Fruit fly (Drosophila melanogaster) whole organism, embryonic: Measurements from ENCODE around the gene bark.
A peak's percentile ranks its signal among the peaks of the same experiment; 100 is the strongest.

ENCODE experiments used
- Adf1 ChIP-seq: fragments of 200-800 bp; sonication (Bioruptor generic); IDR thresholded peaks from 2 replicates; pipeline ENCODE4 v1.3.6; 2022; ENCODE audit warnings: missing biosample characterization, missing genetic modification characterization
- Blimp-1 ChIP-seq: fragments of 200-800 bp; sonication (Bioruptor generic); optimal IDR thresholded peaks from 3 replicates; lab custom pipeline; 2018; ENCODE audit warnings: missing biosample characterization, missing genetic modification characterization, mild to moderate bottlenecking, moderate library complexity, missing genetic modification reagents
- CG12104 ChIP-seq: fragments of 200-800 bp; sonication (Bioruptor generic); optimal IDR thresholded peaks from 3 replicates; lab custom pipeline; 2016; ENCODE audit warnings: missing biosample characterization, missing genetic modification characterization
- CG12299 ChIP-seq: fragments of 200-800 bp; sonication (Bioruptor generic); optimal IDR thresholded peaks from 2 replicates; lab custom pipeline; 2018; ENCODE audit warnings: missing biosample characterization, mild to moderate bottlenecking, missing genetic modification characterization
- CG12659 ChIP-seq: fragments of 200-800 bp; sonication (Bioruptor generic); optimal IDR thresholded peaks from 3 replicates; lab custom pipeline; 2017; ENCODE audit warnings: mild to moderate bottlenecking, missing biosample characterization, missing genetic modification reagents, missing genetic modification characterization
- CG13296 ChIP-seq: fragments of 200-800 bp; sonication (Bioruptor generic); optimal IDR thresholded peaks from 3 replicates; lab custom pipeline; 2018; ENCODE audit warnings: missing biosample characterization, mild to moderate bottlenecking, missing genetic modification characterization
- CG1832 ChIP-seq: fragments of 200-800 bp; sonication (Bioruptor generic); optimal IDR thresholded peaks from 2 replicates; lab custom pipeline; 2017; ENCODE audit warnings: missing biosample characterization, mild to moderate bottlenecking, missing genetic modification characterization, inconsistent platforms
- CG18599 ChIP-seq: fragments of 200-800 bp; sonication (Bioruptor generic); optimal IDR thresholded peaks from 3 replicates; lab custom pipeline; 2017; ENCODE audit warnings: missing biosample characterization, missing genetic modification characterization, mild to moderate bottlenecking, moderate library complexity, missing genetic modification reagents
- CG18619 ChIP-seq: fragments of 200-800 bp; sonication (Bioruptor generic); optimal IDR thresholded peaks from 3 replicates; lab custom pipeline; 2017; ENCODE audit warnings: missing biosample characterization, mild to moderate bottlenecking, missing genetic modification characterization
- CG30431 ChIP-seq: fragments of 200-800 bp; sonication (Bioruptor generic); optimal IDR thresholded peaks from 2 replicates; lab custom pipeline; 2017; ENCODE audit warnings: missing biosample characterization, missing genetic modification characterization
- CG3065 ChIP-seq: fragments of 200-800 bp; sonication (Bioruptor generic); optimal IDR thresholded peaks from 2 replicates; lab custom pipeline; 2016; ENCODE audit warnings: missing biosample characterization, missing genetic modification characterization
- CG3726 ChIP-seq: fragments of 200-800 bp; sonication (Bioruptor generic); IDR thresholded peaks from 3 replicates; pipeline ENCODE4, ENCODE4 v1.3.6; 2022; ENCODE audit warnings: missing biosample characterization, missing genetic modification characterization
- CG43689 ChIP-seq: fragments of 200-800 bp; sonication (Bioruptor generic); IDR thresholded peaks from 2 replicates; pipeline ENCODE4 v1.3.6; 2022; ENCODE audit warnings: missing biosample characterization, missing genetic modification characterization
- CG4617 ChIP-seq: fragments of 200-800 bp; sonication (Bioruptor generic); optimal IDR thresholded peaks from 3 replicates; lab custom pipeline; 2016; ENCODE audit warnings: missing biosample characterization, missing genetic modification characterization, borderline replicate concordance
- CG6254 ChIP-seq: fragments of 200-800 bp; sonication (Bioruptor generic); optimal IDR thresholded peaks from 3 replicates; lab custom pipeline; 2017; ENCODE audit warnings: mild to moderate bottlenecking, missing biosample characterization, missing genetic modification reagents, missing genetic modification characterization
- CG7987 ChIP-seq: fragments of 200-800 bp; sonication (Bioruptor generic); optimal IDR thresholded peaks from 2 replicates; lab custom pipeline; 2018; ENCODE audit warnings: missing biosample characterization, mild to moderate bottlenecking, missing genetic modification characterization, moderate library complexity
- CG8944 ChIP-seq: fragments of 200-800 bp; sonication (Bioruptor generic); optimal IDR thresholded peaks from 3 replicates; lab custom pipeline; 2016; ENCODE audit warnings: missing biosample characterization, missing genetic modification characterization
- CG9817 ChIP-seq: fragments of 200-800 bp; sonication (Bioruptor generic); optimal IDR thresholded peaks from 2 replicates; lab custom pipeline; 2018; ENCODE audit warnings: missing biosample characterization, mild to moderate bottlenecking, missing genetic modification characterization, moderate library complexity
- Chrac-16 ChIP-seq: fragments of 200-800 bp; sonication (Bioruptor generic); optimal IDR thresholded peaks from 3 replicates; lab custom pipeline; 2016; ENCODE audit warnings: missing biosample characterization, missing genetic modification characterization
- CrebB ChIP-seq: fragments of 200-800 bp; sonication (Bioruptor generic); optimal IDR thresholded peaks from 3 replicates; lab custom pipeline; 2018; ENCODE audit warnings: missing biosample characterization, mild to moderate bottlenecking, missing genetic modification characterization
- D19A ChIP-seq: fragments of 200-800 bp; optimal IDR thresholded peaks from 3 replicates; lab custom pipeline; 2019; ENCODE audit warnings: missing biosample characterization, mild to moderate bottlenecking, missing genetic modification characterization, moderate library complexity
- ERR ChIP-seq: fragments of 200-800 bp; sonication (Bioruptor generic); optimal IDR thresholded peaks from 2 replicates; lab custom pipeline; 2016; ENCODE audit warnings: missing biosample characterization, missing genetic modification characterization
- HLHmδ ChIP-seq: fragments of 200-800 bp; sonication (Bioruptor generic); optimal IDR thresholded peaks from 2 replicates; lab custom pipeline; 2018; ENCODE audit warnings: missing biosample characterization, mild to moderate bottlenecking, missing genetic modification characterization, moderate library complexity
- Hand ChIP-seq: fragments of 200-800 bp; sonication (Bioruptor generic); optimal IDR thresholded peaks from 2 replicates; lab custom pipeline; 2017; ENCODE audit warnings: mild to moderate bottlenecking, missing biosample characterization, missing genetic modification reagents, missing genetic modification characterization
- Lpt ChIP-seq: fragments of >200 bp; optimal IDR thresholded peaks from 2 replicates; lab custom pipeline; 2018; ENCODE audit warnings: missing biosample characterization, missing genetic modification characterization
- Mes4 ChIP-seq: fragments of 200-800 bp; sonication (Bioruptor generic); optimal IDR thresholded peaks from 2 replicates; lab custom pipeline; 2016; ENCODE audit warnings: missing biosample characterization, missing genetic modification characterization
- Oaz ChIP-seq: fragments of 200-800 bp; sonication (Bioruptor generic); IDR thresholded peaks from 2 replicates; pipeline ENCODE4 v1.3.6; 2022; ENCODE audit warnings: missing biosample characterization, missing genetic modification characterization
- PHDP ChIP-seq: fragments of 200-800 bp; sonication (Bioruptor generic); optimal IDR thresholded peaks from 3 replicates; lab custom pipeline; 2018; ENCODE audit warnings: missing biosample characterization, mild to moderate bottlenecking, missing genetic modification characterization, moderate library complexity
- Sox100B ChIP-seq: fragments of 200-800 bp; sonication (Bioruptor generic); optimal IDR thresholded peaks from 3 replicates; lab custom pipeline; 2018; ENCODE audit warnings: missing biosample characterization, mild to moderate bottlenecking, missing genetic modification characterization
- amos ChIP-seq: fragments of 200-800 bp; sonication (Bioruptor generic); IDR thresholded peaks from 2 replicates; pipeline ENCODE4 v1.3.6; 2022; ENCODE audit warnings: missing biosample characterization, missing genetic modification characterization; ENCODE audit not compliant: partially characterized antibody
- bowl ChIP-seq: fragments of 200-800 bp; sonication (Bioruptor generic); IDR thresholded peaks from 2 replicates; pipeline ENCODE4 v1.3.6; 2022; ENCODE audit warnings: missing biosample characterization, missing genetic modification characterization
- crc ChIP-seq: fragments of 200-800 bp; sonication (Bioruptor generic); optimal IDR thresholded peaks from 2 replicates; lab custom pipeline; 2016; ENCODE audit warnings: missing biosample characterization, missing genetic modification characterization
- eyg ChIP-seq: fragments of 200-800 bp; sonication (Bioruptor generic); optimal IDR thresholded peaks from 3 replicates; lab custom pipeline; 2016; ENCODE audit warnings: missing biosample characterization, missing genetic modification characterization
- fd64A ChIP-seq: fragments of 200-800 bp; sonication (Bioruptor generic); optimal IDR thresholded peaks from 3 replicates; lab custom pipeline; 2018; ENCODE audit warnings: missing biosample characterization, mild to moderate bottlenecking, missing genetic modification characterization
- gcm2 ChIP-seq: fragments of 200-800 bp; sonication (Bioruptor generic); optimal IDR thresholded peaks from 2 replicates; lab custom pipeline; 2016; ENCODE audit warnings: missing biosample characterization, missing genetic modification characterization
- ind ChIP-seq: fragments of 200-800 bp; sonication (Bioruptor generic); optimal IDR thresholded peaks from 3 replicates; lab custom pipeline; 2016; ENCODE audit warnings: missing biosample characterization, missing genetic modification characterization
- inv ChIP-seq: fragments of 200-800 bp; sonication (Bioruptor generic); IDR thresholded peaks from 2 replicates; pipeline ENCODE4 v1.3.6; 2022; ENCODE audit warnings: missing biosample characterization, missing genetic modification characterization; ENCODE audit not compliant: partially characterized antibody
- lov ChIP-seq, 2 experiments: fragments of 200-800 bp in 1 of 2; fragments of >200 bp in 1 of 2; sonication (Bioruptor generic) in 1 of 2; IDR thresholded peaks in 1 of 2; optimal IDR thresholded peaks in 1 of 2; 2 replicates in 1 of 2; 3 replicates in 1 of 2; pipeline versions ENCODE4 v1.3.6 to Lab custom; 2017 to 2022; ENCODE audit warnings: missing biosample characterization in 1 of 2, missing genetic modification characterization in 1 of 2
- nerfin-2 ChIP-seq: fragments of 200-800 bp; sonication (Bioruptor generic); IDR thresholded peaks from 2 replicates; pipeline ENCODE4 v1.3.6; 2022; ENCODE audit warnings: missing biosample characterization, missing genetic modification characterization; ENCODE audit not compliant: partially characterized antibody
- odd ChIP-seq: fragments of 200-800 bp; sonication (Bioruptor generic); optimal IDR thresholded peaks from 2 replicates; lab custom pipeline; 2017; ENCODE audit warnings: missing biosample characterization, mild to moderate bottlenecking, missing genetic modification characterization
- org-1 ChIP-seq: fragments of 200-800 bp; sonication (Bioruptor generic); optimal IDR thresholded peaks from 2 replicates; lab custom pipeline; 2017; ENCODE audit warnings: missing biosample characterization, missing genetic modification characterization
- pita ChIP-seq: fragments of 200-800 bp; sonication (Bioruptor generic); optimal IDR thresholded peaks from 2 replicates; lab custom pipeline; 2017; ENCODE audit warnings: missing biosample characterization, mild to moderate bottlenecking, missing genetic modification characterization
- repo ChIP-seq: fragments of 200-800 bp; sonication (Bioruptor generic); optimal IDR thresholded peaks from 2 replicates; lab custom pipeline; 2016; ENCODE audit warnings: missing biosample characterization, missing genetic modification characterization
- ro ChIP-seq: fragments of 200-800 bp; sonication (Bioruptor generic); IDR thresholded peaks from 2 replicates; pipeline ENCODE4 v1.3.6; 2022; ENCODE audit warnings: missing biosample characterization, missing genetic modification characterization
- sug ChIP-seq: fragments of 200-800 bp; optimal IDR thresholded peaks from 2 replicates; lab custom pipeline; 2019; ENCODE audit warnings: missing biosample characterization, mild to moderate bottlenecking, missing genetic modification characterization, moderate library complexity
- trem ChIP-seq: fragments of 200-800 bp; optimal IDR thresholded peaks from 3 replicates; lab custom pipeline; 2019; ENCODE audit warnings: missing biosample characterization, mild to moderate bottlenecking, missing genetic modification characterization, moderate library complexity
- twi ChIP-seq: fragments of 200-800 bp; optimal IDR thresholded peaks from 2 replicates; lab custom pipeline; 2019; ENCODE audit warnings: missing biosample characterization, mild to moderate bottlenecking, missing genetic modification characterization, moderate library complexity
- zen ChIP-seq: fragments of 200-800 bp; sonication (Bioruptor generic); optimal IDR thresholded peaks from 3 replicates; lab custom pipeline; 2018; ENCODE audit warnings: missing biosample characterization, mild to moderate bottlenecking, missing genetic modification characterization, moderate library complexity
- zen2 ChIP-seq: fragments of 200-800 bp; sonication (Bioruptor generic); IDR thresholded peaks from 3 replicates; pipeline ENCODE4 v1.3.6; 2022; ENCODE audit warnings: missing biosample characterization, missing genetic modification characterization; ENCODE audit not compliant: partially characterized antibody

The bark gene

dm6 chr2L:3779143-3779788 is 7.7 kb upstream of the bark start (continued):
- TF ChIP-seq pita (GFP tag; lab: Kevin White, UChicago) (no peak), CrebB (tag; lab: Kevin White, UChicago) (no peak), Adf1 (GFP tag; lab: Robert Waterston, UW) (no peak), CG43689 (GFP tag; lab: Robert Waterston, UW) (no peak), CG8944 (no peak), HLHmδ (GFP tag; lab: Kevin White, UChicago) (no peak), nerfin-2 (GFP tag; lab: Robert Waterston, UW) (no peak), CG13296 (GFP tag; lab: Kevin White, UChicago) (peak; percentile 27), Lpt (no peak), Mes4 (no peak), sug (peak; percentile 38), bowl (GFP tag; lab: Robert Waterston, UW) (no peak; the same call in 1 of the 2 replicates), twi (tag; lab: Kevin White, UChicago) (no peak), eyg (GFP tag; lab: Kevin White, UChicago) (no peak), CG1832 (GFP tag; lab: Kevin White, UChicago) (no peak), fd64A (GFP tag; lab: Kevin White, UChicago) (no peak), PHDP (tag; lab: Kevin White, UChicago) (peak; percentile 15), CG7987 (no peak), Chrac-16 (GFP tag; lab: Kevin White, UChicago) (no peak), Sox100B (GFP tag; lab: Kevin White, UChicago) (peak; percentile 33), zen2 (GFP tag; lab: Robert Waterston, UW) (no peak), odd (GFP tag; lab: Kevin White, UChicago) (no peak), ro (GFP tag; lab: Robert Waterston, UW) (no peak), CG3065 (GFP tag; lab: Kevin White, UChicago) (no peak), amos (GFP tag; lab: Robert Waterston, UW) (no peak), CG12104 (GFP tag; lab: Kevin White, UChicago) (peak; percentile 45), CG30431 (GFP tag; lab: Kevin White, UChicago) (no peak), Oaz (GFP tag; lab: Robert Waterston, UW) (no peak), gcm2 (no peak), trem (no peak), inv (GFP tag; lab: Robert Waterston, UW) (no peak), Hand (GFP tag; lab: Kevin White, UChicago) (peak; percentile 16), org-1 (GFP tag; lab: Kevin White, UChicago) (no peak), CG3726 (GFP tag; lab: Robert Waterston, UW) (no peak), CG4617 (GFP tag; lab: Kevin White, UChicago) (no peak), CG12659 (GFP tag; lab: Kevin White, UChicago) (peak; percentile 31), zen (tag; lab: Kevin White, UChicago) (no peak), ERR (no peak), CG18619 (GFP tag; lab: Kevin White, UChicago) (peak; percentile 48), ind (GFP tag; lab: Kevin White, UChicago) (peak; percentile 3), crc (GFP tag; lab: Kevin White, UChicago) (no peak), CG12299 (tag; lab: Kevin White, UChicago) (no peak), CG18599 (no peak), CG6254 (no peak), Blimp-1 (GFP tag; lab: Kevin White, UChicago) (no peak), D19A (tag; lab: Kevin White, UChicago) (no peak), repo (GFP tag; lab: Kevin White, UChicago) (no peak), lov (optimal IDR thresholded peaks at IDR 0.05; lab: Kevin White, UChicago) (no peak), lov (GFP tag; IDR thresholded peaks at IDR 0.05; lab: Robert Waterston, UW) (no peak), CG9817 (tag; lab: Kevin White, UChicago) (no peak)
